Fruit fly (Drosophila melanogaster) whole organism, embryonic: ENCODE measurements around the gene CG15201.
A peak's percentile ranks its signal among the peaks of the same experiment; 100 is the strongest.

Source experiments
- Aef1 ChIP-seq: fragments of 200-800 bp; sonication (Bioruptor generic); IDR thresholded peaks from 3 replicates; pipeline ENCODE4 v1.3.6; 2022; ENCODE audit warnings: missing biosample characterization, missing genetic modification characterization
- BEAF-32 ChIP-seq: fragments of 200-800 bp; sonication (Bioruptor generic); optimal IDR thresholded peaks from 3 replicates; lab custom pipeline; 2017; ENCODE audit warnings: missing biosample characterization, missing genetic modification characterization, mild to moderate bottlenecking, moderate library complexity, missing genetic modification reagents
- Blimp-1 ChIP-seq: fragments of 200-800 bp; sonication (Bioruptor generic); optimal IDR thresholded peaks from 3 replicates; lab custom pipeline; 2018; ENCODE audit warnings: missing biosample characterization, missing genetic modification characterization, mild to moderate bottlenecking, moderate library complexity, missing genetic modification reagents
- C15 ChIP-seq: fragments of 200-800 bp; sonication (Bioruptor generic); IDR thresholded peaks from 3 replicates; pipeline ENCODE4 v1.3.6; 2022; ENCODE audit warnings: missing biosample characterization, missing genetic modification characterization
- CG1024 ChIP-seq: fragments of 200-800 bp; sonication (Bioruptor generic); IDR thresholded peaks from 2 replicates; pipeline ENCODE4 v1.3.6; 2022; ENCODE audit warnings: missing biosample characterization, missing genetic modification characterization
- CG10366 ChIP-seq: fragments of 200-800 bp; sonication (Bioruptor generic); IDR thresholded peaks from 2 replicates; pipeline ENCODE4 v1.3.6; 2022; ENCODE audit warnings: missing biosample characterization, missing genetic modification characterization
- CG10431 ChIP-seq: fragments of 200-800 bp; sonication (Bioruptor generic); optimal IDR thresholded peaks from 3 replicates; lab custom pipeline; 2018; ENCODE audit warnings: missing biosample characterization, mild to moderate bottlenecking, missing genetic modification characterization
- CG12659 ChIP-seq: fragments of 200-800 bp; sonication (Bioruptor generic); optimal IDR thresholded peaks from 3 replicates; lab custom pipeline; 2017; ENCODE audit warnings: mild to moderate bottlenecking, missing biosample characterization, missing genetic modification reagents, missing genetic modification characterization
- CG13287 ChIP-seq: fragments of 200-800 bp; sonication (Bioruptor generic); IDR thresholded peaks from 2 replicates; pipeline ENCODE4 v1.3.6; 2022; ENCODE audit warnings: missing biosample characterization, missing genetic modification characterization; ENCODE audit not compliant: partially characterized antibody
- CG14667 ChIP-seq: fragments of 200-800 bp; sonication (Bioruptor generic); IDR thresholded peaks from 2 replicates; pipeline ENCODE4 v1.3.6; 2022; ENCODE audit warnings: missing biosample characterization, missing genetic modification characterization
- CG1603 ChIP-seq: fragments of 200-800 bp; sonication (Bioruptor generic); optimal IDR thresholded peaks from 2 replicates; lab custom pipeline; 2019; ENCODE audit warnings: missing biosample characterization, mild to moderate bottlenecking, missing genetic modification characterization, moderate library complexity
- CG16813 ChIP-seq: fragments of 200-800 bp; sonication (Bioruptor generic); IDR thresholded peaks from 3 replicates; pipeline ENCODE4 v1.3.6; 2022; ENCODE audit warnings: missing biosample characterization, missing genetic modification characterization; ENCODE audit not compliant: partially characterized antibody
- CG2120 ChIP-seq: fragments of 200-800 bp; sonication (Bioruptor generic); optimal IDR thresholded peaks from 3 replicates; lab custom pipeline; 2016; ENCODE audit warnings: missing biosample characterization, missing genetic modification characterization
- CG30403 ChIP-seq: fragments of 200-800 bp; sonication (Bioruptor generic); optimal IDR thresholded peaks from 3 replicates; lab custom pipeline; 2016; ENCODE audit warnings: missing biosample characterization, missing genetic modification characterization
- CG31441 ChIP-seq: fragments of 200-800 bp; sonication (Bioruptor generic); IDR thresholded peaks from 2 replicates; pipeline ENCODE4 v1.3.6; 2022; ENCODE audit warnings: missing biosample characterization, missing genetic modification characterization
- CG6791 ChIP-seq: fragments of 200-800 bp; sonication (Bioruptor generic); IDR thresholded peaks from 3 replicates; pipeline ENCODE4 v1.3.6; 2022; ENCODE audit warnings: missing biosample characterization, missing genetic modification characterization; ENCODE audit not compliant: partially characterized antibody
- CG7357 ChIP-seq: fragments of 200-800 bp; sonication (Bioruptor generic); IDR thresholded peaks from 3 replicates; pipeline ENCODE4 v1.3.6; 2022; ENCODE audit warnings: missing biosample characterization, missing genetic modification characterization
- CG7556 ChIP-seq: fragments of 200-800 bp; sonication (Bioruptor generic); optimal IDR thresholded peaks from 2 replicates; lab custom pipeline; 2017; ENCODE audit warnings: missing biosample characterization, mild to moderate bottlenecking, missing genetic modification characterization
- CG8089 ChIP-seq: fragments of 200-800 bp; sonication (Bioruptor generic); optimal IDR thresholded peaks from 3 replicates; lab custom pipeline; 2016; ENCODE audit warnings: missing biosample characterization, missing genetic modification characterization
- Dfd ChIP-seq, 2 experiments: fragments of >200 bp; optimal IDR thresholded peaks; 2 replicates each; lab custom pipeline; 2017; ENCODE audit warnings: missing biosample characterization in 2 of 2, missing genetic modification characterization in 2 of 2
- Dp ChIP-seq: fragments of 200-800 bp; sonication (Bioruptor generic); optimal IDR thresholded peaks from 2 replicates; lab custom pipeline; 2018; ENCODE audit warnings: missing biosample characterization, mild to moderate bottlenecking, missing genetic modification characterization, moderate library complexity
- E2f2 ChIP-seq: fragments of 200-800 bp; sonication (Bioruptor generic); IDR thresholded peaks from 2 replicates; pipeline ENCODE4 v1.3.6; 2022; ENCODE audit warnings: missing biosample characterization, missing genetic modification characterization
- Ets65A ChIP-seq: fragments of 200-800 bp; sonication (Bioruptor generic); peaks from one replicate; lab custom pipeline; 2016; ENCODE audit warnings: missing biosample characterization, missing genetic modification characterization
- GATAe ChIP-seq: fragments of 200-800 bp; sonication (Bioruptor generic); conservative IDR thresholded peaks from 2 replicates; pipeline ENCODE4 v1.3.6; 2022; ENCODE audit warnings: missing biosample characterization, missing genetic modification characterization
- H15 ChIP-seq: fragments of 200-800 bp; sonication (Bioruptor generic); IDR thresholded peaks from 3 replicates; pipeline ENCODE4 v1.3.6; 2022; ENCODE audit warnings: missing biosample characterization, missing genetic modification characterization
- HLH4C ChIP-seq: fragments of 200-800 bp; sonication (Bioruptor generic); IDR thresholded peaks from 3 replicates; pipeline ENCODE4 v1.3.6; 2022; ENCODE audit warnings: missing biosample characterization, missing genetic modification characterization; ENCODE audit not compliant: partially characterized antibody
- HLH54F ChIP-seq: fragments of 200-800 bp; sonication (Bioruptor generic); optimal IDR thresholded peaks from 3 replicates; lab custom pipeline; 2016; ENCODE audit warnings: missing biosample characterization, missing genetic modification characterization
- NFAT ChIP-seq: fragments of 200-800 bp; sonication (Bioruptor generic); IDR thresholded peaks from 2 replicates; pipeline ENCODE4 v1.3.6; 2022; ENCODE audit warnings: missing biosample characterization, missing genetic modification characterization
- Rfx ChIP-seq: fragments of 200-800 bp; sonication (Bioruptor generic); IDR thresholded peaks from 2 replicates; pipeline ENCODE4 v1.3.6; 2022; ENCODE audit warnings: missing biosample characterization, missing genetic modification characterization
- Rx ChIP-seq: fragments of 200-800 bp; sonication (Bioruptor generic); IDR thresholded peaks from 2 replicates; pipeline ENCODE4 v1.3.6; 2022; ENCODE audit warnings: missing biosample characterization, missing genetic modification characterization
- Side ChIP-seq: fragments of 200-800 bp; sonication (Bioruptor generic); optimal IDR thresholded peaks from 2 replicates; lab custom pipeline; 2016; ENCODE audit warnings: missing biosample characterization, missing genetic modification characterization
- amos ChIP-seq: fragments of 200-800 bp; sonication (Bioruptor generic); IDR thresholded peaks from 2 replicates; pipeline ENCODE4 v1.3.6; 2022; ENCODE audit warnings: missing biosample characterization, missing genetic modification characterization; ENCODE audit not compliant: partially characterized antibody
- ase ChIP-seq: fragments of 200-800 bp; sonication (Bioruptor generic); IDR thresholded peaks from 3 replicates; pipeline ENCODE4 v1.3.6; 2022; ENCODE audit warnings: missing biosample characterization, missing genetic modification characterization
- dm ChIP-seq: fragments of 200-800 bp; sonication (Bioruptor generic); optimal IDR thresholded peaks from 3 replicates; lab custom pipeline; 2016; ENCODE audit warnings: missing biosample characterization, missing genetic modification characterization
- gfzf ChIP-seq: fragments of 200-800 bp; sonication (Bioruptor generic); optimal IDR thresholded peaks from 2 replicates; lab custom pipeline; 2016; ENCODE audit warnings: missing biosample characterization, mild to moderate bottlenecking, missing genetic modification characterization, moderate library complexity
- her ChIP-seq: fragments of 200-800 bp; sonication (Bioruptor generic); optimal IDR thresholded peaks from 2 replicates; lab custom pipeline; 2016; ENCODE audit warnings: missing biosample characterization, missing genetic modification characterization
- kah ChIP-seq: fragments of 200-800 bp; sonication (Bioruptor generic); optimal IDR thresholded peaks from 2 replicates; lab custom pipeline; 2018; ENCODE audit warnings: missing biosample characterization, mild to moderate bottlenecking, missing genetic modification characterization
- kay ChIP-seq: fragments of 200-800 bp; sonication (Bioruptor generic); optimal IDR thresholded peaks from 2 replicates; lab custom pipeline; 2016; ENCODE audit warnings: missing biosample characterization, missing genetic modification characterization
- mam ChIP-seq: fragments of 200-800 bp; sonication (Bioruptor generic); optimal IDR thresholded peaks from 3 replicates; lab custom pipeline; 2016; ENCODE audit warnings: missing biosample characterization, missing genetic modification characterization
- nerfin-1 ChIP-seq: fragments of 200-800 bp; sonication (Bioruptor generic); optimal IDR thresholded peaks from 3 replicates; lab custom pipeline; 2019; ENCODE audit warnings: missing biosample characterization, mild to moderate bottlenecking, missing genetic modification characterization, moderate library complexity
- pfk ChIP-seq: fragments of 200-800 bp; sonication (Bioruptor generic); optimal IDR thresholded peaks from 2 replicates; lab custom pipeline; 2018; ENCODE audit warnings: missing biosample characterization, mild to moderate bottlenecking, missing genetic modification characterization, moderate library complexity
- pzg ChIP-seq: fragments of 200-800 bp; sonication (Bioruptor generic); optimal IDR thresholded peaks from 3 replicates; lab custom pipeline; 2018; ENCODE audit warnings: missing biosample characterization, mild to moderate bottlenecking, missing genetic modification characterization, moderate library complexity
- sd ChIP-seq: fragments of 200-800 bp; sonication (Bioruptor generic); optimal IDR thresholded peaks from 3 replicates; lab custom pipeline; 2018; ENCODE audit warnings: missing biosample characterization, mild to moderate bottlenecking, missing genetic modification characterization, moderate library complexity
- sima ChIP-seq: fragments of 200-800 bp; sonication (Bioruptor generic); optimal IDR thresholded peaks from 2 replicates; lab custom pipeline; 2016; ENCODE audit warnings: missing biosample characterization, missing genetic modification characterization
- slbo ChIP-seq: fragments of 200-800 bp; sonication (Bioruptor generic); IDR thresholded peaks from 2 replicates; pipeline ENCODE4 v1.3.6; 2022; ENCODE audit warnings: missing biosample characterization, missing genetic modification characterization
- trem ChIP-seq: fragments of 200-800 bp; optimal IDR thresholded peaks from 3 replicates; lab custom pipeline; 2019; ENCODE audit warnings: missing biosample characterization, mild to moderate bottlenecking, missing genetic modification characterization, moderate library complexity
- trh ChIP-seq: fragments of 200-800 bp; sonication (Bioruptor generic); optimal IDR thresholded peaks from 2 replicates; lab custom pipeline; 2016; ENCODE audit warnings: missing biosample characterization, missing genetic modification characterization
- vfl ChIP-seq: fragments of 200-800 bp; sonication (Bioruptor generic); optimal IDR thresholded peaks from 2 replicates; lab custom pipeline; 2016; ENCODE audit warnings: missing biosample characterization, missing genetic modification characterization
- zfh1 ChIP-seq: fragments of 200-800 bp; sonication (Bioruptor generic); IDR thresholded peaks from 3 replicates; pipeline ENCODE4 v1.3.6; 2022; ENCODE audit warnings: missing biosample characterization, missing genetic modification characterization

The CG15201 gene

dm6 chrX:11148272-11148835, 4.4 kb downstream of the CG15201 start, which contains the start of gene Ran (continued):
- TF ChIP-seq C15 (GFP tag; lab: Robert Waterston, UW) (no peak), GATAe (GFP tag; lab: Robert Waterston, UW) (0 out of 2 replicates have a peak, but pooled peaks have one; percentile 10), CG14667 (GFP tag; lab: Robert Waterston, UW) (peak; percentile 7; the same call in 1 of the 2 replicates), CG6791 (GFP tag; lab: Robert Waterston, UW) (peak; percentile 15; the same call in 1 of the 3 replicates), H15 (GFP tag; lab: Robert Waterston, UW) (no peak), kah (no peak), trh (GFP tag; lab: Kevin White, UChicago) (no peak), HLH4C (GFP tag; lab: Robert Waterston, UW) (0 out of 3 replicates have a peak, but pooled peaks have one; percentile 32), sd (no peak), CG16813 (GFP tag; lab: Robert Waterston, UW) (0 out of 3 replicates have a peak, but pooled peaks have one; percentile 35), Ets65A (GFP tag; lab: Kevin White, UChicago) (no peak), Aef1 (GFP tag; lab: Robert Waterston, UW) (peak; percentile 28; the same call in 2 of the 3 replicates), nerfin-1 (tag; lab: Kevin White, UChicago) (no peak), Rfx (GFP tag; lab: Robert Waterston, UW) (peak; percentile 57), CG7357 (GFP tag; lab: Robert Waterston, UW) (peak; percentile 95), kay (GFP tag; lab: Kevin White, UChicago) (no peak), CG8089 (no peak), CG7556 (no peak), pzg (peak; percentile 60), CG13287 (peak; percentile 19; the same call in 1 of the 2 replicates), trem (peak; percentile 25), CG2120 (GFP tag; lab: Kevin White, UChicago) (peak; percentile 1), ase (GFP tag; lab: Robert Waterston, UW) (0 out of 3 replicates have a peak, but pooled peaks have one; percentile 8), CG1603 (tag; lab: Kevin White, UChicago) (peak; percentile 89), CG12659 (GFP tag; lab: Kevin White, UChicago) (peak; percentile 21), amos (peak; percentile 52), sima (GFP tag; lab: Kevin White, UChicago) (no peak), CG1024 (GFP tag; lab: Robert Waterston, UW) (peak; percentile 83), NFAT (GFP tag; lab: Robert Waterston, UW) (no peak), Dp (GFP tag; lab: Kevin White, UChicago) (no peak)
- TF ChIP-seq, all 482 proteins: peak for 70

DNA sequence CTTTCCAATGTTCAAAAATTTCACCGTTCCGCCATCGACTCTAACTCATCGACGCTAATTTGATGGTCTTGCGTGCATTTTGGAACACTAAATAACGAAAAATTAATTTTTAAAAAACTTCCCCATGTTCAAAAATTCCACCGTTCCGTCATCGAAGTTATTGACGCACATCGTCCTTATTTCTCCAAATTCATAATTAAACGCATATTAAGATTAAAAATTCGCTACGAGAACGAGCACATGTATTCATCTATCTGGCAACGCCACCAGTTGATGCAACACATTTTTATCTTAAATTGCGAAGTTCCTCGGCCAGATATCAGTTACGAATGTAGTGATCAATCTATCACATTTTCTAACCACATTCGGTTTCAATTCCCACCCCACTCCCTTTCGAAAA, 5.3 kb downstream of the CG15201 start, which contains the start of gene Lint-1:
Gene Lint-1, plus strand, starts transcription at position 123 of the 400 bp plus-strand sequence.
- peak; percentile 21; the same call in 1 of the 2 replicates for TF ChIP-seq E2f2 (GFP tag; lab: Robert Waterston, UW)
- TF ChIP-seq HLH54F (GFP tag; lab: Kevin White, UChicago), result peak; percentile 23
- peak; percentile 12 for TF ChIP-seq Side (GFP tag; lab: Kevin White, UChicago)
- peak; percentile 41; the same call in 1 of the 2 replicates for TF ChIP-seq slbo (GFP tag; lab: Robert Waterston, UW)
- peak; percentile 64 for TF ChIP-seq Ets65A (GFP tag; lab: Kevin White, UChicago)
- TF ChIP-seq mam (GFP tag; lab: Kevin White, UChicago), result peak; percentile 24
- TF ChIP-seq vfl (GFP tag; lab: Kevin White, UChicago), result peak; percentile 6
- peak; percentile 9 for TF ChIP-seq gfzf (GFP tag; lab: Kevin White, UChicago)
- no peak for TF ChIP-seq Blimp-1 (GFP tag; lab: Kevin White, UChicago)
- peak; percentile 85 for TF ChIP-seq pfk (GFP tag; lab: Kevin White, UChicago)
- TF ChIP-seq CG31441 (GFP tag; lab: Robert Waterston, UW), result no peak
- TF ChIP-seq CG10366, result no peak
- TF ChIP-seq BEAF-32 (GFP tag; lab: Kevin White, UChicago), result peak; percentile 37
- TF ChIP-seq CG10431, result no peak
- peak; percentile 11 for TF ChIP-seq her (GFP tag; lab: Kevin White, UChicago)
- peak; percentile 35 for TF ChIP-seq CG30403 (GFP tag; lab: Kevin White, UChicago)
- no peak for TF ChIP-seq Dfd (GFP tag; optimal IDR thresholded peaks at IDR 0.05; lab: Kevin White, UChicago)
- TF ChIP-seq Rfx (GFP tag; lab: Robert Waterston, UW), result 0 out of 2 replicates have a peak, but pooled peaks have one; percentile 33
- TF ChIP-seq dm, result peak; percentile 32
- peak; percentile 26; the same call in 1 of the 3 replicates for TF ChIP-seq zfh1 (GFP tag; lab: Robert Waterston, UW)
- no peak for TF ChIP-seq Rx (GFP tag; lab: Robert Waterston, UW)
